Worm (Caenorhabditis elegans): ENCODE data around the gene lgc-21.

DNA sequence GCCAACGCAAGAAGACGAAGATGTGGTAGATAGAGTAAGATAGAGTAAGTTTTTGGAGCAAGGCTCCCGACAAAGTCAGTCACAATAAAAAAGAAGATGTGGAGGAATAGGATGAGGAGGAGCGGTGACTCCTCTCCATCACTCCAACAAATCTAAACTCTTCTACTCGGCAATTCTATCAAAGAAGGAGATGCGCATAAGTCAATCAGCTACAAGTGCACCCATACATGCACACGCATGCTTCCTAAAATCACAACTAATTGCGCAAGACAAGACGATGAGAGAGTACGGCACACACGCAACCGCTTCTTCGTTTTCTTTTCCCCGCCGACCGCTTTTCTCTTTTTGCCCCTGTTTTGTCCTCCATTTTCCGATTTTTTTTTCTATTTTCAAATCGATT is 20.2 kb downstream of the lgc-21 start:
- TF ChIP-seq zag-1 (tag; optimal IDR thresholded peaks at IDR 0.05): no peak
- no peak for TF ChIP-seq unc-39 (tag; optimal IDR thresholded peaks at IDR 0.05)
- no peak for TF ChIP-seq elt-2 (tag; optimal IDR thresholded peaks at IDR 0.05)

Data from whole organism, L3 larva.